Worm (Caenorhabditis elegans) whole organism, L4 larva: Measurements from ENCODE around the gene srd-74.
A peak's percentile ranks its signal among the peaks of the same experiment; 100 is the strongest.

Experiments
- F37D6.2 ChIP-seq: sonication (generic microtip); optimal IDR thresholded peaks from 2 replicates; lab custom pipeline; 2016; ENCODE audit warnings: mild to moderate bottlenecking, missing genetic modification characterization, missing compliant biosample characterization
- F49E8.2 ChIP-seq: sonication (generic microtip); optimal IDR thresholded peaks from 2 replicates; lab custom pipeline; 2016; ENCODE audit warnings: missing compliant biosample characterization, mild to moderate bottlenecking, missing genetic modification characterization, borderline replicate concordance
- T26A8.4 ChIP-seq: fragments of 200-800 bp; sonication (Bioruptor generic); IDR thresholded peaks from 2 replicates; pipeline ENCODE4 v1.3.6; 2022; ENCODE audit warnings: missing genetic modification characterization, missing compliant biosample characterization
- Y75B8A.6 ChIP-seq: fragments of 200-800 bp; sonication (Bioruptor generic); IDR thresholded peaks from 2 replicates; pipeline ENCODE4 v1.3.6; 2022; ENCODE audit warnings: missing genetic modification reagents, missing genetic modification characterization, missing compliant biosample characterization
- aha-1 ChIP-seq: fragments of 150-350 bp; peaks from one replicate; lab custom pipeline; 2014; ENCODE audit warnings: missing biosample characterization, missing genetic modification characterization
- aly-2 ChIP-seq: sonication (generic microtip); optimal IDR thresholded peaks from 2 replicates; lab custom pipeline; 2018; ENCODE audit warnings: missing biosample characterization, missing genetic modification characterization
- ama-1 ChIP-seq: fragments of 150-350 bp; optimal IDR thresholded peaks from 2 replicates; lab custom pipeline; 2014; ENCODE audit warnings: inconsistent platforms, mixed read lengths
- arid-1 ChIP-seq: fragments of 200-800 bp; sonication (Bioruptor generic); conservative IDR thresholded peaks from 2 replicates; pipeline ENCODE4 v1.3.6; 2022; ENCODE audit warnings: missing genetic modification reagents, missing genetic modification characterization, missing compliant biosample characterization
- ceh-20 ChIP-seq: fragments of 200-800 bp; sonication (Bioruptor generic); IDR thresholded peaks from 2 replicates; pipeline ENCODE4 v1.3.6; 2022; ENCODE audit warnings: missing genetic modification reagents, missing genetic modification characterization, missing compliant biosample characterization
- ctbp-1 ChIP-seq: fragments of 200-800 bp; sonication (Bioruptor generic); IDR thresholded peaks from 2 replicates; pipeline ENCODE4 v1.3.6; 2022; ENCODE audit warnings: missing genetic modification reagents, missing genetic modification characterization, missing compliant biosample characterization
- dmd-6 ChIP-seq: fragments of 200-800 bp; sonication (Bioruptor generic); IDR thresholded peaks from 2 replicates; pipeline ENCODE4 v1.3.6; 2022; ENCODE audit warnings: missing genetic modification reagents, missing genetic modification characterization, missing compliant biosample characterization
- dmd-8 ChIP-seq: fragments of 200-800 bp; sonication (Bioruptor generic); IDR thresholded peaks from 2 replicates; pipeline ENCODE4 v1.3.6; 2022; ENCODE audit warnings: missing genetic modification characterization, missing compliant biosample characterization
- dmd-9 ChIP-seq: fragments of 200-800 bp; sonication (Bioruptor generic); IDR thresholded peaks from 2 replicates; pipeline ENCODE4 v1.3.6; 2022; ENCODE audit warnings: missing genetic modification reagents, missing genetic modification characterization, missing compliant biosample characterization
- dve-1 ChIP-seq: sonication (generic microtip); optimal IDR thresholded peaks from 2 replicates; lab custom pipeline; 2017; ENCODE audit warnings: antibody characterized with exemption, mild to moderate bottlenecking, missing genetic modification characterization, missing compliant biosample characterization; ENCODE audit not compliant: insufficient read depth
- egl-43 ChIP-seq: fragments of 200-800 bp; sonication (Bioruptor generic); IDR thresholded peaks from 2 replicates; pipeline ENCODE4 v1.3.6; 2022; ENCODE audit warnings: missing genetic modification reagents, missing genetic modification characterization, missing compliant biosample characterization
- gei-8 ChIP-seq: fragments of 200-800 bp; sonication (Bioruptor generic); optimal IDR thresholded peaks from 2 replicates; lab custom pipeline; 2018; ENCODE audit warnings: mild to moderate bottlenecking, missing genetic modification characterization, missing compliant biosample characterization
- hif-1 ChIP-seq, 2 experiments: sonication (generic microtip); optimal IDR thresholded peaks; 2 replicates each; lab custom pipeline; 2016 to 2017; ENCODE audit warnings: missing compliant biosample characterization in 2 of 2, missing genetic modification characterization in 2 of 2, missing genetic modification reagents in 2 of 2, missing genotype in 2 of 2, mild to moderate bottlenecking in 1 of 2
- hmg-1.1 ChIP-seq: fragments of 200-800 bp; sonication (Bioruptor generic); IDR thresholded peaks from 2 replicates; pipeline ENCODE4 v1.3.6; 2022; ENCODE audit warnings: missing genetic modification reagents, missing genetic modification characterization, missing compliant biosample characterization
- lin-15B ChIP-seq: fragments of 150-350 bp; sonication (generic microtip); optimal IDR thresholded peaks from 3 replicates; lab custom pipeline; 2014; ENCODE audit warnings: missing biosample characterization, missing genetic modification characterization
- lin-38 ChIP-seq: fragments of 200-800 bp; sonication (Bioruptor generic); IDR thresholded peaks from 2 replicates; pipeline ENCODE4 v1.3.6; 2022; ENCODE audit warnings: missing genetic modification reagents, missing genetic modification characterization, missing compliant biosample characterization
- lsy-2 ChIP-seq, 2 experiments: fragments of 150-350 bp in 1 of 2; sonication (generic microtip) in 1 of 2; optimal IDR thresholded peaks; 2 replicates each; lab custom pipeline; 2014 to 2017; ENCODE audit warnings: missing biosample characterization in 2 of 2, missing genetic modification characterization in 2 of 2
- madf-5 ChIP-seq, 2 experiments: fragments of 200-800 bp; sonication (Bioruptor generic); IDR thresholded peaks; 2 replicates each; pipeline ENCODE4 v1.3.6; 2022; ENCODE audit warnings: missing compliant biosample characterization in 2 of 2, missing genetic modification characterization in 2 of 2
- madf-9 ChIP-seq: fragments of 200-800 bp; sonication (Bioruptor generic); conservative IDR thresholded peaks from 2 replicates; pipeline ENCODE4 v1.3.6; 2022; ENCODE audit warnings: missing genetic modification reagents, missing genetic modification characterization, missing compliant biosample characterization
- mdt-29 ChIP-seq: fragments of 200-800 bp; sonication (Bioruptor generic); IDR thresholded peaks from 2 replicates; pipeline ENCODE4 v1.3.6; 2022; ENCODE audit warnings: missing genetic modification reagents, missing genetic modification characterization, missing compliant biosample characterization
- mep-1 ChIP-seq: fragments of 150-350 bp; sonication (generic microtip); optimal IDR thresholded peaks from 3 replicates; lab custom pipeline; 2014; ENCODE audit warnings: missing biosample characterization, missing genetic modification characterization
- nhr-28 ChIP-seq: fragments of 150-350 bp; optimal IDR thresholded peaks from 2 replicates; lab custom pipeline; 2014; ENCODE audit warnings: missing biosample characterization, missing genetic modification characterization
- nhr-48 ChIP-seq: sonication (generic microtip); optimal IDR thresholded peaks from 2 replicates; lab custom pipeline; 2016; ENCODE audit warnings: mild to moderate bottlenecking, missing genetic modification characterization, missing compliant biosample characterization
- nhr-6 ChIP-seq: fragments of 150-350 bp; optimal IDR thresholded peaks from 2 replicates; lab custom pipeline; 2014; ENCODE audit warnings: missing biosample characterization, missing genetic modification characterization
- pha-4 ChIP-seq, 2 experiments: fragments of 150-350 bp in 1 of 2; fragments of 200-800 bp in 1 of 2; sonication (Bioruptor generic) in 1 of 2; IDR thresholded peaks in 1 of 2; optimal IDR thresholded peaks in 1 of 2; 2 replicates each; pipeline versions ENCODE4 v1.3.6 to Lab custom; 2014 to 2022; ENCODE audit warnings: missing genetic modification characterization in 2 of 2, missing genetic modification reagents in 2 of 2, missing biosample characterization in 1 of 2, missing compliant biosample characterization in 1 of 2
- sdz-12 ChIP-seq: fragments of 200-800 bp; sonication (Bioruptor generic); optimal IDR thresholded peaks from 2 replicates; lab custom pipeline; 2018; ENCODE audit warnings: mild to moderate bottlenecking, missing genetic modification characterization, missing compliant biosample characterization
- set-16 ChIP-seq: fragments of 200-800 bp; sonication (Bioruptor generic); IDR thresholded peaks from 2 replicates; pipeline ENCODE4 v1.3.6; 2022; ENCODE audit warnings: missing genetic modification reagents, missing genetic modification characterization, missing compliant biosample characterization
- snpc-1.2 ChIP-seq: fragments of 200-800 bp; sonication (Bioruptor generic); IDR thresholded peaks from 2 replicates; pipeline ENCODE4 v1.3.6; 2022; ENCODE audit warnings: missing genetic modification reagents, missing genetic modification characterization, missing compliant biosample characterization
- spr-3 ChIP-seq: fragments of 200-800 bp; sonication (Bioruptor generic); optimal IDR thresholded peaks from 2 replicates; lab custom pipeline; 2018; ENCODE audit warnings: mild to moderate bottlenecking, missing genetic modification characterization, missing compliant biosample characterization
- unc-130 ChIP-seq: sonication (generic microtip); optimal IDR thresholded peaks from 2 replicates; lab custom pipeline; 2016; ENCODE audit warnings: missing genetic modification reagents, missing genetic modification characterization, missing compliant biosample characterization
- unc-39 ChIP-seq: sonication (generic microtip); optimal IDR thresholded peaks from 2 replicates; lab custom pipeline; 2017; ENCODE audit warnings: missing biosample characterization, missing genetic modification characterization
- vab-7 ChIP-seq: fragments of 200-800 bp; sonication (Bioruptor generic); IDR thresholded peaks from 2 replicates; pipeline ENCODE4 v1.3.6; 2022; ENCODE audit warnings: missing genetic modification reagents, missing genetic modification characterization, missing compliant biosample characterization
- ztf-11 ChIP-seq: fragments of 150-350 bp; optimal IDR thresholded peaks from 2 replicates; lab custom pipeline; 2014; ENCODE audit warnings: missing biosample characterization, missing genetic modification characterization

srd-74 gene

ce11 chrIII:11830522-11831489 is 48.9 kb downstream of the srd-74 start (continued):
- peak; percentile 27; the same call in 1 of the 2 replicates for TF ChIP-seq pha-4 (GFP tag; IDR thresholded peaks at IDR 0.05; lab: Robert Waterston, UW)
- no peak for TF ChIP-seq pha-4 (tag; optimal IDR thresholded peaks at IDR 0.05; lab: Kevin White, UChicago)
- peak; percentile 76; the same call in 1 of the 2 replicates for TF ChIP-seq egl-43 (GFP tag; lab: Robert Waterston, UW)
- peak; percentile 42 for TF ChIP-seq spr-3 (GFP tag; lab: Kevin White, UChicago)
- peak; percentile 77 for TF ChIP-seq aha-1
- peak in 1 of 2 experiments; percentile 30 for TF ChIP-seq hif-1 (tag; optimal IDR thresholded peaks at IDR 0.05; lab: Kevin White, UChicago)
- TF ChIP-seq arid-1 (GFP tag; lab: Robert Waterston, UW): peak; percentile 48; the same call in 1 of the 2 replicates
- TF ChIP-seq gei-8 (GFP tag; lab: Kevin White, UChicago): peak; percentile 22
- 0 out of 2 replicates have a peak, but pooled peaks have one; percentile 8 for TF ChIP-seq ctbp-1
- TF ChIP-seq dmd-8: 0 out of 2 replicates have a peak, but pooled peaks have one; percentile 5
- no peak for TF ChIP-seq F37D6.2 (tag; lab: Kevin White, UChicago)
- no peak for TF ChIP-seq ztf-11 (tag; lab: Kevin White, UChicago)
- TF ChIP-seq nhr-6: no peak
- TF ChIP-seq unc-130 (GFP tag; lab: Kevin White, UChicago): peak; percentile 4
- TF ChIP-seq aly-2: peak; percentile 34
- peak; percentile 41; the same call in 1 of the 2 replicates for TF ChIP-seq hmg-1.1 (GFP tag; lab: Robert Waterston, UW)
- TF ChIP-seq mdt-29: peak; percentile 69
- TF ChIP-seq F49E8.2: no peak
- TF ChIP-seq dmd-6 (GFP tag; lab: Robert Waterston, UW): peak; percentile 16; the same call in 1 of the 2 replicates
- TF ChIP-seq nhr-28: no peak
- TF ChIP-seq set-16 (GFP tag; lab: Robert Waterston, UW): peak; percentile 56; the same call in 1 of the 2 replicates
- no peak for TF ChIP-seq lin-15B (tag; lab: Kevin White, UChicago)
- peak; percentile 32 for TF ChIP-seq sdz-12
- no peak for TF ChIP-seq unc-39 (tag; lab: Kevin White, UChicago)
- TF ChIP-seq snpc-1.2 (GFP tag; lab: Robert Waterston, UW): peak; percentile 69
- peak; percentile 38 for TF ChIP-seq mep-1
- peak; percentile 7 to 14 for TF ChIP-seq lsy-2 (tag; optimal IDR thresholded peaks at IDR 0.05; lab: Kevin White, UChicago)
- peak; percentile 58 for TF ChIP-seq ceh-20
- peak; percentile 61 for TF ChIP-seq ama-1 (lab: Kevin White, UChicago)
- 0 out of 4 replicates have a peak, but pooled peaks have one; percentile 34 to 60 for TF ChIP-seq madf-5 (GFP tag; IDR thresholded peaks at IDR 0.05; lab: Robert Waterston, UW)
- TF ChIP-seq madf-9 (GFP tag; lab: Robert Waterston, UW): 0 out of 2 replicates have a peak, but pooled peaks have one; percentile 34
- peak; percentile 66; the same call in 1 of the 2 replicates for TF ChIP-seq dmd-9 (GFP tag; lab: Robert Waterston, UW)
- TF ChIP-seq nhr-48 (tag; lab: Kevin White, UChicago): peak; percentile 2
- TF ChIP-seq dve-1 (tag; lab: Kevin White, UChicago): peak; percentile 18
- TF ChIP-seq T26A8.4 (GFP tag; lab: Robert Waterston, UW): peak; percentile 57; the same call in 1 of the 2 replicates
- TF ChIP-seq vab-7 (GFP tag; lab: Robert Waterston, UW): 0 out of 2 replicates have a peak, but pooled peaks have one; percentile 7
- peak; percentile 53 for TF ChIP-seq lin-38 (GFP tag; lab: Robert Waterston, UW)

ce11 chrIII:11833449-11833848 is 51.5 kb downstream of the srd-74 start:
- TF ChIP-seq set-16 (GFP tag; lab: Robert Waterston, UW): peak; percentile 64
- TF ChIP-seq Y75B8A.6 (GFP tag; lab: Robert Waterston, UW): no peak
- no peak for TF ChIP-seq ztf-11 (tag; lab: Kevin White, UChicago)
